Worm (Caenorhabditis elegans) whole organism, L4 larva: ENCODE measurements around the gene dpy-23.

Source experiments
- F37D6.2 ChIP-seq: sonication (generic microtip); optimal IDR thresholded peaks from 2 replicates; lab custom pipeline; 2016; ENCODE audit warnings: mild to moderate bottlenecking, missing genetic modification characterization, missing compliant biosample characterization
- R02D3.7 ChIP-seq: fragments of 150-350 bp; sonication (generic microtip); optimal IDR thresholded peaks from 3 replicates; lab custom pipeline; 2014; ENCODE audit warnings: missing biosample characterization, missing genetic modification characterization
- Y105C5A.15 ChIP-seq: fragments of 200-800 bp; sonication (Bioruptor generic); IDR thresholded peaks from 2 replicates; pipeline ENCODE4 v1.3.6; 2022; ENCODE audit warnings: missing genetic modification characterization, missing compliant biosample characterization
- Y48G9A.11 ChIP-seq: fragments of 200-800 bp; sonication (Bioruptor generic); IDR thresholded peaks from 2 replicates; pipeline ENCODE4 v1.3.6; 2022; ENCODE audit warnings: missing genetic modification reagents, missing genetic modification characterization, missing compliant biosample characterization
- Y75B8A.6 ChIP-seq: fragments of 200-800 bp; sonication (Bioruptor generic); IDR thresholded peaks from 2 replicates; pipeline ENCODE4 v1.3.6; 2022; ENCODE audit warnings: missing genetic modification reagents, missing genetic modification characterization, missing compliant biosample characterization
- ZK337.2 ChIP-seq: fragments of 200-800 bp; sonication (Bioruptor generic); IDR thresholded peaks from 2 replicates; pipeline ENCODE4 v1.3.6; 2022; ENCODE audit warnings: missing genetic modification reagents, missing genetic modification characterization, missing compliant biosample characterization
- aly-2 ChIP-seq: sonication (generic microtip); optimal IDR thresholded peaks from 2 replicates; lab custom pipeline; 2018; ENCODE audit warnings: missing biosample characterization, missing genetic modification characterization
- ceh-20 ChIP-seq: fragments of 200-800 bp; sonication (Bioruptor generic); IDR thresholded peaks from 2 replicates; pipeline ENCODE4 v1.3.6; 2022; ENCODE audit warnings: missing genetic modification reagents, missing genetic modification characterization, missing compliant biosample characterization
- ceh-28 ChIP-seq: fragments of 150-350 bp; optimal IDR thresholded peaks from 2 replicates; lab custom pipeline; 2014; ENCODE audit warnings: missing biosample characterization, missing genetic modification reagents, missing genetic modification characterization
- ceh-32 ChIP-seq: sonication (generic microtip); optimal IDR thresholded peaks from 2 replicates; lab custom pipeline; 2016; ENCODE audit warnings: mild to moderate bottlenecking, missing genetic modification characterization, missing compliant biosample characterization; ENCODE audit not compliant: poor library complexity
- ces-1 ChIP-seq: fragments of 150-350 bp; sonication (generic microtip); optimal IDR thresholded peaks from 4 replicates; lab custom pipeline; 2014; ENCODE audit warnings: missing biosample characterization, missing genetic modification reagents, missing genetic modification characterization
- daf-16 ChIP-seq, 3 experiments: sonication (generic microtip); optimal IDR thresholded peaks; 2 replicates each; lab custom pipeline; 2016 to 2017; ENCODE audit warnings: missing genetic modification characterization in 3 of 3, missing genetic modification reagents in 3 of 3, mild to moderate bottlenecking in 2 of 3, missing compliant biosample characterization in 2 of 3, missing biosample characterization in 1 of 3, moderate library complexity in 1 of 3
- daf-8 ChIP-seq: fragments of 200-800 bp; sonication (Bioruptor generic); IDR thresholded peaks from 2 replicates; pipeline ENCODE4 v1.3.6; 2022; ENCODE audit warnings: missing genetic modification characterization, missing compliant biosample characterization
- egl-27 ChIP-seq: sonication (generic microtip); optimal IDR thresholded peaks from 3 replicates; lab custom pipeline; 2017; ENCODE audit warnings: missing biosample characterization, missing genetic modification reagents, missing genetic modification characterization
- fos-1 ChIP-seq: fragments of 150-350 bp; optimal IDR thresholded peaks from 2 replicates; lab custom pipeline; 2014; ENCODE audit warnings: missing biosample characterization, missing genetic modification characterization
- hlh-11 ChIP-seq: fragments of 200-800 bp; sonication (Bioruptor generic); optimal IDR thresholded peaks from 2 replicates; lab custom pipeline; 2018; ENCODE audit warnings: mild to moderate bottlenecking, missing genetic modification characterization, missing compliant biosample characterization
- hmg-1.1 ChIP-seq: fragments of 200-800 bp; sonication (Bioruptor generic); IDR thresholded peaks from 2 replicates; pipeline ENCODE4 v1.3.6; 2022; ENCODE audit warnings: missing genetic modification reagents, missing genetic modification characterization, missing compliant biosample characterization
- jun-1 ChIP-seq: fragments of 150-350 bp; optimal IDR thresholded peaks from 2 replicates; lab custom pipeline; 2014; ENCODE audit warnings: missing biosample characterization, missing genetic modification reagents, missing genetic modification characterization
- lim-7 ChIP-seq: fragments of 200-800 bp; sonication (Bioruptor generic); IDR thresholded peaks from 2 replicates; pipeline ENCODE4 v1.3.6; 2022; ENCODE audit warnings: missing genetic modification characterization, missing compliant biosample characterization
- lin-29 ChIP-seq: fragments of 200-800 bp; sonication (Bioruptor generic); IDR thresholded peaks from 2 replicates; pipeline ENCODE4 v1.3.6; 2022; ENCODE audit warnings: missing genetic modification reagents, missing genetic modification characterization, missing compliant biosample characterization
- lir-3 ChIP-seq: sonication (generic microtip); optimal IDR thresholded peaks from 2 replicates; lab custom pipeline; 2016; ENCODE audit warnings: mild to moderate bottlenecking, missing genetic modification characterization, missing compliant biosample characterization
- lsy-2 ChIP-seq, 2 experiments: fragments of 150-350 bp in 1 of 2; sonication (generic microtip) in 1 of 2; optimal IDR thresholded peaks; 2 replicates each; lab custom pipeline; 2014 to 2017; ENCODE audit warnings: missing biosample characterization in 2 of 2, missing genetic modification characterization in 2 of 2
- madf-9 ChIP-seq: fragments of 200-800 bp; sonication (Bioruptor generic); conservative IDR thresholded peaks from 2 replicates; pipeline ENCODE4 v1.3.6; 2022; ENCODE audit warnings: missing genetic modification reagents, missing genetic modification characterization, missing compliant biosample characterization
- mdl-1 ChIP-seq, 2 experiments: fragments of 150-350 bp in 1 of 2; sonication (generic microtip) in 1 of 2; optimal IDR thresholded peaks; 2 replicates each; lab custom pipeline; 2014 to 2017; ENCODE audit warnings: missing biosample characterization in 2 of 2, missing genetic modification characterization in 2 of 2
- mep-1 ChIP-seq: fragments of 150-350 bp; sonication (generic microtip); optimal IDR thresholded peaks from 3 replicates; lab custom pipeline; 2014; ENCODE audit warnings: missing biosample characterization, missing genetic modification characterization
- nhr-10 ChIP-seq: fragments of 150-350 bp; optimal IDR thresholded peaks from 2 replicates; lab custom pipeline; 2014; ENCODE audit warnings: missing biosample characterization, missing genetic modification characterization
- nhr-102 ChIP-seq: sonication (generic microtip); optimal IDR thresholded peaks from 2 replicates; lab custom pipeline; 2016; ENCODE audit warnings: mild to moderate bottlenecking, missing genetic modification characterization, moderate library complexity, missing compliant biosample characterization
- nhr-237 ChIP-seq: sonication (generic microtip); optimal IDR thresholded peaks from 2 replicates; lab custom pipeline; 2017; ENCODE audit warnings: missing biosample characterization, missing genetic modification characterization
- nhr-41 ChIP-seq: fragments of 200-800 bp; sonication (Bioruptor generic); IDR thresholded peaks from 2 replicates; pipeline ENCODE4 v1.3.6; 2022; ENCODE audit warnings: missing genetic modification reagents, missing genetic modification characterization, missing compliant biosample characterization
- nhr-76 ChIP-seq: fragments of 150-350 bp; optimal IDR thresholded peaks from 2 replicates; lab custom pipeline; 2014; ENCODE audit warnings: missing biosample characterization, missing genetic modification characterization
- nhr-77 ChIP-seq: fragments of 150-350 bp; optimal IDR thresholded peaks from 2 replicates; lab custom pipeline; 2014; ENCODE audit warnings: missing biosample characterization, missing genetic modification characterization
- pha-4 ChIP-seq, 2 experiments: fragments of 150-350 bp in 1 of 2; fragments of 200-800 bp in 1 of 2; sonication (Bioruptor generic) in 1 of 2; IDR thresholded peaks in 1 of 2; optimal IDR thresholded peaks in 1 of 2; 2 replicates each; pipeline versions ENCODE4 v1.3.6 to Lab custom; 2014 to 2022; ENCODE audit warnings: missing genetic modification characterization in 2 of 2, missing genetic modification reagents in 2 of 2, missing biosample characterization in 1 of 2, missing compliant biosample characterization in 1 of 2
- saeg-2 ChIP-seq: fragments of 200-800 bp; sonication (Bioruptor generic); IDR thresholded peaks from 2 replicates; pipeline ENCODE4 v1.3.6; 2022; ENCODE audit warnings: missing genetic modification reagents, missing genetic modification characterization, missing compliant biosample characterization
- set-16 ChIP-seq: fragments of 200-800 bp; sonication (Bioruptor generic); IDR thresholded peaks from 2 replicates; pipeline ENCODE4 v1.3.6; 2022; ENCODE audit warnings: missing genetic modification reagents, missing genetic modification characterization, missing compliant biosample characterization
- skn-1 ChIP-seq: fragments of 150-350 bp; optimal IDR thresholded peaks from 2 replicates; lab custom pipeline; 2014; ENCODE audit warnings: missing biosample characterization, missing genetic modification characterization
- snpc-4 ChIP-seq: fragments of 150-350 bp; optimal IDR thresholded peaks from 2 replicates; lab custom pipeline; 2014; ENCODE audit warnings: missing biosample characterization, missing genetic modification characterization
- unc-62 ChIP-seq, 3 experiments: fragments of 150-350 bp in 1 of 3; sonication (generic microtip); optimal IDR thresholded peaks in 2 of 3; peaks in 1 of 3; 1 replicate in 1 of 3; 2 replicates in 2 of 3; lab custom pipeline; 2014 to 2017; ENCODE audit warnings: missing biosample characterization in 3 of 3, missing genetic modification characterization in 3 of 3, missing genetic modification reagents in 3 of 3, missing genotype in 1 of 3
- vab-7 ChIP-seq: fragments of 200-800 bp; sonication (Bioruptor generic); IDR thresholded peaks from 2 replicates; pipeline ENCODE4 v1.3.6; 2022; ENCODE audit warnings: missing genetic modification reagents, missing genetic modification characterization, missing compliant biosample characterization
- ztf-11 ChIP-seq: fragments of 150-350 bp; optimal IDR thresholded peaks from 2 replicates; lab custom pipeline; 2014; ENCODE audit warnings: missing biosample characterization, missing genetic modification characterization

Gene dpy-23

DNA sequence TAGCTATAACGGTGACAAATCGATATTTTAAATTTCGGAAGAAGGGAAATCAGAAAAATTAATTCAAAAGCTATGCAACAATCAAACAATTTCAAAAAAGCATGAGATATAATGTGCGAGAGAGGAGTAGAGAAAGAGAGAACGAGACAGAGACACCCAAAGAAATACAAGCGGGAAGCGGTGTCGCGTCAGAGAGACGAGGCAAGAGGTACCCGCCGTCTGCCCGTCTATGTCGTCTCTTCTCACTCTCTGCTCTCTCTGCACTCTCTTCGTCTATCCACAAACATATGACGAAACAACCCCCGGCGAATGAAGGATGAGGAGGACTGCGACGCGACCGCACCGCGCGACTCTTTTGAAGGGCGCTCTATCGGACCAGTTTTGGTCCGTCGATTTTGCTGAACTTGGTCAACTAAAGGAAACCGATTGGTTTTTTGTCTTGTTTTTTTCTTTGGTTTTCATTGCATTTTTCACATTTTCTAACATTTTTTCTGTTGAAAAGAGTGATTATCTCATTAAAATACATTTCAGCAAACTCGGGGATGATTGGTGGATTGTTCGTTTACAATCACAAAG, at the start of gene dpy-23 (continued):
- TF ChIP-seq lir-3 (tag; lab: Kevin White, UChicago) (no peak), ces-1 (no peak), ZK337.2 (GFP tag; lab: Robert Waterston, UW) (no peak), lsy-2 (tag; optimal IDR thresholded peaks at IDR 0.05; lab: Kevin White, UChicago) (peak; percentile 80 to 89), mdl-1 (tag; optimal IDR thresholded peaks at IDR 0.05; lab: Kevin White, UChicago) (peak; percentile 78 to 90), nhr-41 (GFP tag; lab: Robert Waterston, UW) (peak; percentile 49; the same call in 1 of the 2 replicates), daf-8 (no peak), Y75B8A.6 (GFP tag; lab: Robert Waterston, UW) (no peak), set-16 (GFP tag; lab: Robert Waterston, UW) (peak; percentile 89), mep-1 (tag; lab: Kevin White, UChicago) (peak; percentile 97), hmg-1.1 (GFP tag; lab: Robert Waterston, UW) (peak; percentile 93), egl-27 (tag; lab: Kevin White, UChicago) (no peak), nhr-102 (peak; percentile 67), saeg-2 (GFP tag; lab: Robert Waterston, UW) (0 out of 2 replicates have a peak, but pooled peaks have one; percentile 39), aly-2 (tag; lab: Kevin White, UChicago) (no peak), fos-1 (tag; lab: Kevin White, UChicago) (no peak), snpc-4 (tag; lab: Kevin White, UChicago) (no peak), nhr-10 (tag; lab: Kevin White, UChicago) (peak; percentile 85), lin-29 (GFP tag; lab: Robert Waterston, UW) (no peak), unc-62 (GFP tag; optimal IDR thresholded peaks at IDR 0.05 in 1 of 2; lab: Kevin White, UChicago) (peak in 1 of 2 experiments; percentile 61), unc-62 (tag; optimal IDR thresholded peaks at IDR 0.05; lab: Kevin White, UChicago) (no peak), nhr-76 (tag; lab: Kevin White, UChicago) (no peak), nhr-237 (tag; lab: Kevin White, UChicago) (no peak), ceh-32 (no peak), nhr-77 (tag; lab: Kevin White, UChicago) (peak; percentile 89), Y105C5A.15 (GFP tag; lab: Robert Waterston, UW) (no peak), R02D3.7 (tag; lab: Kevin White, UChicago) (no peak), pha-4 (GFP tag; IDR thresholded peaks at IDR 0.05; lab: Robert Waterston, UW) (peak; percentile 73), pha-4 (tag; optimal IDR thresholded peaks at IDR 0.05; lab: Kevin White, UChicago) (peak; percentile 69), vab-7 (GFP tag; lab: Robert Waterston, UW) (peak; percentile 53; the same call in 1 of the 2 replicates), madf-9 (GFP tag; lab: Robert Waterston, UW) (peak; percentile 82), ceh-28 (no peak), daf-16 (GFP tag; optimal IDR thresholded peaks at IDR 0.05; lab: Kevin White, UChicago) (peak; percentile 1 to 47), daf-16 (tag; optimal IDR thresholded peaks at IDR 0.05; lab: Kevin White, UChicago) (peak; percentile 73), lim-7 (GFP tag; lab: Robert Waterston, UW) (peak; percentile 63), skn-1 (no peak), hlh-11 (tag; lab: Kevin White, UChicago) (peak; percentile 98), ztf-11 (no peak), jun-1 (tag; lab: Kevin White, UChicago) (peak; percentile 82)

DNA sequence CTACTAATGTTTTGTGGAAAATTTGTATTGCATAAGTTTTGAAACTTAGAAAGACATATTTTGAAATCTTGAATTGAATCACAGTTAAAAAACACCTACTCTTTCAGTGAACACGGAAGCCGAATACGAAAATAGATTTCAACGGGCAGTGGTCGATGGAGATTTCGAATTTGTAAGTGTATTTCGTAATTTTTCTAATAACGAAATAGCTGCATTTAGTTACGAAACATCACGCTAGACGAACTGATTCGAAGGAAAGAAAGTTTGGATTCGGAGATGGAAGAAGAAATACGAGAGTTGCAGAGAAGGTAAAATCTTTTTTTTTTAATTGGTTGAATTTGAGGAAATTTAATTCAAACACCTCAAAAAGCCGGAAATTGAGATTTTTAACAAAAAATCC, 46.4 kb upstream of the dpy-23 start:
- no peak for TF ChIP-seq Y48G9A.11
- no peak for TF ChIP-seq F37D6.2 (tag; lab: Kevin White, UChicago)
- TF ChIP-seq ceh-20: no peak
- no peak for TF ChIP-seq ztf-11
